Worm (Caenorhabditis elegans) whole organism, L4 larva: ENCODE results near the gene F16H6.10.
"Not testable (repeated sequence)": the region's sequence is repeated elsewhere in the genome, so short reads cannot be mapped to it uniquely, and the experiment has no call there.

Experiments used
- aha-1 ChIP-seq: fragments of 150-350 bp; peaks from one replicate; lab custom pipeline; 2014; ENCODE audit warnings: missing biosample characterization, missing genetic modification characterization
- arid-1 ChIP-seq: fragments of 200-800 bp; sonication (Bioruptor generic); conservative IDR thresholded peaks from 2 replicates; pipeline ENCODE4 v1.3.6; 2022; ENCODE audit warnings: missing genetic modification reagents, missing genetic modification characterization, missing compliant biosample characterization
- ceh-28 ChIP-seq: fragments of 150-350 bp; optimal IDR thresholded peaks from 2 replicates; lab custom pipeline; 2014; ENCODE audit warnings: missing biosample characterization, missing genetic modification reagents, missing genetic modification characterization
- ctbp-1 ChIP-seq: fragments of 200-800 bp; sonication (Bioruptor generic); IDR thresholded peaks from 2 replicates; pipeline ENCODE4 v1.3.6; 2022; ENCODE audit warnings: missing genetic modification reagents, missing genetic modification characterization, missing compliant biosample characterization
- daf-12 ChIP-seq: fragments of 150-350 bp; optimal IDR thresholded peaks from 2 replicates; lab custom pipeline; 2014; ENCODE audit warnings: missing biosample characterization, missing genetic modification reagents, missing genetic modification characterization
- daf-16 ChIP-seq, 3 experiments: sonication (generic microtip); optimal IDR thresholded peaks; 2 replicates each; lab custom pipeline; 2016 to 2017; ENCODE audit warnings: missing genetic modification characterization in 3 of 3, missing genetic modification reagents in 3 of 3, mild to moderate bottlenecking in 2 of 3, missing compliant biosample characterization in 2 of 3, missing biosample characterization in 1 of 3, moderate library complexity in 1 of 3
- dmd-6 ChIP-seq: fragments of 200-800 bp; sonication (Bioruptor generic); IDR thresholded peaks from 2 replicates; pipeline ENCODE4 v1.3.6; 2022; ENCODE audit warnings: missing genetic modification reagents, missing genetic modification characterization, missing compliant biosample characterization
- dpl-1 ChIP-seq: fragments of 150-350 bp; optimal IDR thresholded peaks from 2 replicates; lab custom pipeline; 2014; ENCODE audit warnings: missing biosample characterization, missing genetic modification reagents, missing genetic modification characterization
- dve-1 ChIP-seq: sonication (generic microtip); optimal IDR thresholded peaks from 2 replicates; lab custom pipeline; 2017; ENCODE audit warnings: antibody characterized with exemption, mild to moderate bottlenecking, missing genetic modification characterization, missing compliant biosample characterization; ENCODE audit not compliant: insufficient read depth
- egl-27 ChIP-seq: sonication (generic microtip); optimal IDR thresholded peaks from 3 replicates; lab custom pipeline; 2017; ENCODE audit warnings: missing biosample characterization, missing genetic modification reagents, missing genetic modification characterization
- fos-1 ChIP-seq: fragments of 150-350 bp; optimal IDR thresholded peaks from 2 replicates; lab custom pipeline; 2014; ENCODE audit warnings: missing biosample characterization, missing genetic modification characterization
- hif-1 ChIP-seq, 2 experiments: sonication (generic microtip); optimal IDR thresholded peaks; 2 replicates each; lab custom pipeline; 2016 to 2017; ENCODE audit warnings: missing compliant biosample characterization in 2 of 2, missing genetic modification characterization in 2 of 2, missing genetic modification reagents in 2 of 2, missing genotype in 2 of 2, mild to moderate bottlenecking in 1 of 2
- hlh-11 ChIP-seq: fragments of 200-800 bp; sonication (Bioruptor generic); optimal IDR thresholded peaks from 2 replicates; lab custom pipeline; 2018; ENCODE audit warnings: mild to moderate bottlenecking, missing genetic modification characterization, missing compliant biosample characterization
- hlh-30 ChIP-seq: sonication (generic microtip); optimal IDR thresholded peaks from 2 replicates; lab custom pipeline; 2017; ENCODE audit warnings: antibody characterized with exemption, mild to moderate bottlenecking, missing genetic modification characterization, missing compliant biosample characterization; ENCODE audit not compliant: insufficient read depth
- lim-7 ChIP-seq: fragments of 200-800 bp; sonication (Bioruptor generic); IDR thresholded peaks from 2 replicates; pipeline ENCODE4 v1.3.6; 2022; ENCODE audit warnings: missing genetic modification characterization, missing compliant biosample characterization
- lin-38 ChIP-seq: fragments of 200-800 bp; sonication (Bioruptor generic); IDR thresholded peaks from 2 replicates; pipeline ENCODE4 v1.3.6; 2022; ENCODE audit warnings: missing genetic modification reagents, missing genetic modification characterization, missing compliant biosample characterization
- lsy-2 ChIP-seq, 2 experiments: fragments of 150-350 bp in 1 of 2; sonication (generic microtip) in 1 of 2; optimal IDR thresholded peaks; 2 replicates each; lab custom pipeline; 2014 to 2017; ENCODE audit warnings: missing biosample characterization in 2 of 2, missing genetic modification characterization in 2 of 2
- mep-1 ChIP-seq: fragments of 150-350 bp; sonication (generic microtip); optimal IDR thresholded peaks from 3 replicates; lab custom pipeline; 2014; ENCODE audit warnings: missing biosample characterization, missing genetic modification characterization
- mxl-2 ChIP-seq: fragments of 200-800 bp; sonication (Bioruptor generic); conservative IDR thresholded peaks from 2 replicates; pipeline ENCODE4 v1.3.6; 2022; ENCODE audit warnings: missing genetic modification reagents, missing genetic modification characterization, missing compliant biosample characterization
- mxl-3 ChIP-seq: fragments of 200-800 bp; sonication (Bioruptor generic); optimal IDR thresholded peaks from 2 replicates; lab custom pipeline; 2018; ENCODE audit warnings: mild to moderate bottlenecking, missing genetic modification characterization, missing compliant biosample characterization
- nhr-10 ChIP-seq: fragments of 150-350 bp; optimal IDR thresholded peaks from 2 replicates; lab custom pipeline; 2014; ENCODE audit warnings: missing biosample characterization, missing genetic modification characterization
- nhr-28 ChIP-seq: fragments of 150-350 bp; optimal IDR thresholded peaks from 2 replicates; lab custom pipeline; 2014; ENCODE audit warnings: missing biosample characterization, missing genetic modification characterization
- nhr-6 ChIP-seq: fragments of 150-350 bp; optimal IDR thresholded peaks from 2 replicates; lab custom pipeline; 2014; ENCODE audit warnings: missing biosample characterization, missing genetic modification characterization
- nhr-76 ChIP-seq: fragments of 150-350 bp; optimal IDR thresholded peaks from 2 replicates; lab custom pipeline; 2014; ENCODE audit warnings: missing biosample characterization, missing genetic modification characterization
- nhr-77 ChIP-seq: fragments of 150-350 bp; optimal IDR thresholded peaks from 2 replicates; lab custom pipeline; 2014; ENCODE audit warnings: missing biosample characterization, missing genetic modification characterization
- pqm-1 ChIP-seq: sonication (generic microtip); optimal IDR thresholded peaks from 2 replicates; lab custom pipeline; 2017; ENCODE audit warnings: missing biosample characterization, missing genetic modification characterization
- snpc-1.2 ChIP-seq: fragments of 200-800 bp; sonication (Bioruptor generic); IDR thresholded peaks from 2 replicates; pipeline ENCODE4 v1.3.6; 2022; ENCODE audit warnings: missing genetic modification reagents, missing genetic modification characterization, missing compliant biosample characterization
- snpc-4 ChIP-seq: fragments of 150-350 bp; optimal IDR thresholded peaks from 2 replicates; lab custom pipeline; 2014; ENCODE audit warnings: missing biosample characterization, missing genetic modification characterization
- spr-3 ChIP-seq: fragments of 200-800 bp; sonication (Bioruptor generic); optimal IDR thresholded peaks from 2 replicates; lab custom pipeline; 2018; ENCODE audit warnings: mild to moderate bottlenecking, missing genetic modification characterization, missing compliant biosample characterization
- tag-97 ChIP-seq: fragments of 200-800 bp; sonication (Bioruptor generic); IDR thresholded peaks from 2 replicates; pipeline ENCODE4 v1.3.6; 2022; ENCODE audit warnings: missing genetic modification characterization, missing compliant biosample characterization
- unc-62 ChIP-seq, 3 experiments: fragments of 150-350 bp in 1 of 3; sonication (generic microtip); optimal IDR thresholded peaks in 2 of 3; peaks in 1 of 3; 1 replicate in 1 of 3; 2 replicates in 2 of 3; lab custom pipeline; 2014 to 2017; ENCODE audit warnings: missing biosample characterization in 3 of 3, missing genetic modification characterization in 3 of 3, missing genetic modification reagents in 3 of 3, missing genotype in 1 of 3
- vab-7 ChIP-seq: fragments of 200-800 bp; sonication (Bioruptor generic); IDR thresholded peaks from 2 replicates; pipeline ENCODE4 v1.3.6; 2022; ENCODE audit warnings: missing genetic modification reagents, missing genetic modification characterization, missing compliant biosample characterization

The F16H6.10 gene

ce11 chrV:18243227-18243626, 19.0 kb upstream of the F16H6.10 start:
- TF ChIP-seq ctbp-1 (GFP tag; lab: Robert Waterston, UW) (no peak), egl-27 (no peak), unc-62 (GFP tag; optimal IDR thresholded peaks at IDR 0.05 in 1 of 2; lab: Kevin White, UChicago) (peak in 1 of 2 experiments; percentile 93), unc-62 (tag; optimal IDR thresholded peaks at IDR 0.05; lab: Kevin White, UChicago) (no peak), ceh-28 (tag; lab: Kevin White, UChicago) (no peak)

DNA sequence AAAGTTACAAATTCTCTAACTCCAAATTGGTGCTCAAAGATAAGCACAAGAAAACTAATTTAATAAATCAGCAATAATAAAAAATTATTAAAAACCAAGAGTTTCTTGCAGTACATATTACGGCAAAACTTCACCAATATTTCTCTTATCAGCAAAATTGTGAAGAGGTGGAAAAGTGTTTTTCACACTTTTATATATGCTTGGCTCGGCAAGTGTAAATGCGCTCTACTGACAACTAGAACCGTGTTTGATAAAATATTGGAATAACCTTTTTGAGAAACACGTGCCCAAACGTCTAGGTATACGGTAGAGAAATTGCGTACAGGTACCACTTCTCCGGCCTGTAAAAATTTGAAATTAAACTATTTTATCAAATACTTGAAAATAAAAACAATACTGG, 17.1 kb upstream of the F16H6.10 start, which contains the start of gene R10E8.8:
Gene R10E8.8, minus strand, starts transcription at position 343 of the 400 bp plus-strand sequence.
- TF ChIP-seq hlh-11 (peak; percentile 35), mep-1 (tag; lab: Kevin White, UChicago) (peak; percentile 6), daf-16 (GFP tag; optimal IDR thresholded peaks at IDR 0.05; lab: Kevin White, UChicago) (no peak), daf-16 (tag; optimal IDR thresholded peaks at IDR 0.05; lab: Kevin White, UChicago) (peak; percentile 81), nhr-10 (tag; lab: Kevin White, UChicago) (no peak), pqm-1 (tag; lab: Kevin White, UChicago) (peak; percentile 77), dpl-1 (GFP tag; lab: Kevin White, UChicago) (no peak), nhr-77 (tag; lab: Kevin White, UChicago) (peak; percentile 15), nhr-6 (tag; lab: Kevin White, UChicago) (no peak), vab-7 (no peak), mxl-2 (GFP tag; lab: Robert Waterston, UW) (no peak), nhr-28 (tag; lab: Kevin White, UChicago) (peak; percentile 68), daf-12 (no peak), dve-1 (tag; lab: Kevin White, UChicago) (peak; percentile 75), lim-7 (no peak), hif-1 (tag; optimal IDR thresholded peaks at IDR 0.05; lab: Kevin White, UChicago) (no peak), lsy-2 (tag; optimal IDR thresholded peaks at IDR 0.05; lab: Kevin White, UChicago) (peak in 1 of 2 experiments; percentile 41), lin-38 (peak; percentile 67), dmd-6 (GFP tag; lab: Robert Waterston, UW) (0 out of 2 replicates have a peak, but pooled peaks have one; percentile 25), mxl-3 (peak; percentile 9), ctbp-1 (GFP tag; lab: Robert Waterston, UW) (no peak)

ce11 chrV:18236714-18237288, 12.5 kb upstream of the F16H6.10 start, which contains the start of gene R10E8.3:
R10E8.3 (minus strand) TSS chrV:18236764.
- TF ChIP-seq arid-1 (GFP tag; lab: Robert Waterston, UW) (no peak), fos-1 (tag; lab: Kevin White, UChicago) (no peak), dve-1 (tag; lab: Kevin White, UChicago) (peak; percentile 52), hlh-30 (tag; lab: Kevin White, UChicago) (peak; percentile 30), daf-16 (GFP tag; optimal IDR thresholded peaks at IDR 0.05; lab: Kevin White, UChicago) (no peak), daf-16 (tag; optimal IDR thresholded peaks at IDR 0.05; lab: Kevin White, UChicago) (peak; percentile 45), tag-97 (no peak), nhr-77 (tag; lab: Kevin White, UChicago) (peak; percentile 28)

ce11 chrV:18235808-18236207, 11.6 kb upstream of the F16H6.10 start:
- TF ChIP-seq snpc-4 (tag; lab: Kevin White, UChicago) (no peak), mxl-3 (no peak), aha-1 (peak; percentile 95)

- not testable (repeated sequence) for TF ChIP-seq spr-3; nhr-76 (tag; lab: Kevin White, UChicago); snpc-1.2 (GFP tag; lab: Robert Waterston, UW)
- TF ChIP-seq, all 104 proteins: peak for 0; not testable (repeated sequence) for 104
These were observed 7.5 kb downstream of the F16H6.10 start, which contains the start of gene F16H6.9 for ce11 chrV:18216784-18217183. F16H6.9 (plus strand) TSS chrV:18217084.
